Fruit fly (Drosophila melanogaster) whole organism, embryonic: ENCODE data around the gene RpL36.
A peak's percentile ranks its signal among the peaks of the same experiment; 100 is the strongest.

Experiments used
- Atf3 ChIP-seq: fragments of 200-800 bp; sonication (Bioruptor generic); optimal IDR thresholded peaks from 3 replicates; lab custom pipeline; 2016; ENCODE audit warnings: missing biosample characterization, missing genetic modification characterization
- Atf6 ChIP-seq: fragments of 200-800 bp; sonication (Bioruptor generic); IDR thresholded peaks from 2 replicates; pipeline ENCODE4 v1.3.6; 2022; ENCODE audit warnings: missing biosample characterization, missing genetic modification characterization
- BtbVII ChIP-seq: fragments of 200-800 bp; sonication (Bioruptor generic); optimal IDR thresholded peaks from 3 replicates; lab custom pipeline; 2017; ENCODE audit warnings: missing biosample characterization, mild to moderate bottlenecking, missing genetic modification characterization
- CG10979 ChIP-seq: fragments of 200-800 bp; sonication (Bioruptor generic); optimal IDR thresholded peaks from 2 replicates; lab custom pipeline; 2018; ENCODE audit warnings: missing biosample characterization, mild to moderate bottlenecking, missing genetic modification characterization, moderate library complexity
- CG11723 ChIP-seq: fragments of 200-800 bp; sonication (Bioruptor generic); optimal IDR thresholded peaks from 2 replicates; lab custom pipeline; 2017; ENCODE audit warnings: missing biosample characterization, mild to moderate bottlenecking, missing genetic modification characterization
- CG13775 ChIP-seq: fragments of 200-800 bp; sonication (Bioruptor generic); optimal IDR thresholded peaks from 3 replicates; lab custom pipeline; 2017; ENCODE audit warnings: missing biosample characterization, mild to moderate bottlenecking, missing genetic modification characterization
- CG15696 ChIP-seq: fragments of 200-800 bp; sonication (Bioruptor generic); optimal IDR thresholded peaks from 2 replicates; lab custom pipeline; 2019; ENCODE audit warnings: missing biosample characterization, mild to moderate bottlenecking, missing genetic modification characterization, moderate library complexity
- CG1647 ChIP-seq: fragments of 200-800 bp; sonication (Bioruptor generic); optimal IDR thresholded peaks from 3 replicates; lab custom pipeline; 2016; ENCODE audit warnings: missing biosample characterization, missing genetic modification characterization
- CG16813 ChIP-seq: fragments of 200-800 bp; sonication (Bioruptor generic); IDR thresholded peaks from 3 replicates; pipeline ENCODE4 v1.3.6; 2022; ENCODE audit warnings: missing biosample characterization, missing genetic modification characterization; ENCODE audit not compliant: partially characterized antibody
- CG1792 ChIP-seq: fragments of 200-800 bp; sonication (Bioruptor generic); optimal IDR thresholded peaks from 2 replicates; lab custom pipeline; 2016; ENCODE audit warnings: missing biosample characterization, missing genetic modification characterization
- CG18599 ChIP-seq: fragments of 200-800 bp; sonication (Bioruptor generic); optimal IDR thresholded peaks from 3 replicates; lab custom pipeline; 2017; ENCODE audit warnings: missing biosample characterization, missing genetic modification characterization, mild to moderate bottlenecking, moderate library complexity, missing genetic modification reagents
- CG3065 ChIP-seq: fragments of 200-800 bp; sonication (Bioruptor generic); optimal IDR thresholded peaks from 2 replicates; lab custom pipeline; 2016; ENCODE audit warnings: missing biosample characterization, missing genetic modification characterization
- CG5245 ChIP-seq: fragments of 200-800 bp; sonication (Bioruptor generic); optimal IDR thresholded peaks from 3 replicates; lab custom pipeline; 2016; ENCODE audit warnings: missing biosample characterization, missing genetic modification characterization
- CG6683 ChIP-seq: fragments of 200-800 bp; sonication (Bioruptor generic); optimal IDR thresholded peaks from 2 replicates; lab custom pipeline; 2017; ENCODE audit warnings: missing biosample characterization, mild to moderate bottlenecking, missing genetic modification characterization, missing genetic modification reagents
- CG7556 ChIP-seq: fragments of 200-800 bp; sonication (Bioruptor generic); optimal IDR thresholded peaks from 2 replicates; lab custom pipeline; 2017; ENCODE audit warnings: missing biosample characterization, mild to moderate bottlenecking, missing genetic modification characterization
- CG7963 ChIP-seq: fragments of 200-800 bp; sonication (Bioruptor generic); IDR thresholded peaks from 3 replicates; pipeline ENCODE4 v1.3.6; 2022; ENCODE audit warnings: missing biosample characterization, missing genetic modification characterization; ENCODE audit not compliant: partially characterized antibody
- CG8281 ChIP-seq: fragments of 200-800 bp; sonication (Bioruptor generic); optimal IDR thresholded peaks from 2 replicates; lab custom pipeline; 2018; ENCODE audit warnings: missing biosample characterization, mild to moderate bottlenecking, missing genetic modification characterization, moderate library complexity
- CG9437 ChIP-seq: fragments of 200-800 bp; sonication (Bioruptor generic); optimal IDR thresholded peaks from 2 replicates; lab custom pipeline; 2018; ENCODE audit warnings: missing biosample characterization, mild to moderate bottlenecking, missing genetic modification characterization
- D19B ChIP-seq: fragments of 200-800 bp; sonication (Bioruptor generic); optimal IDR thresholded peaks from 2 replicates; lab custom pipeline; 2017; ENCODE audit warnings: missing biosample characterization, mild to moderate bottlenecking, missing genetic modification characterization
- Hr3 ChIP-seq: fragments of 200-800 bp; sonication (Bioruptor generic); optimal IDR thresholded peaks from 3 replicates; lab custom pipeline; 2016; ENCODE audit warnings: missing biosample characterization, missing genetic modification characterization
- Lim3 ChIP-seq: fragments of 200-800 bp; sonication (Bioruptor generic); IDR thresholded peaks from 2 replicates; pipeline ENCODE4 v1.3.6; 2022; ENCODE audit warnings: missing biosample characterization, missing genetic modification characterization
- Max ChIP-seq: fragments of 200-800 bp; sonication (Bioruptor generic); optimal IDR thresholded peaks from 2 replicates; lab custom pipeline; 2016; ENCODE audit warnings: missing biosample characterization, mild to moderate bottlenecking, missing genetic modification characterization
- NC2β ChIP-seq: fragments of 200-800 bp; sonication (Bioruptor generic); optimal IDR thresholded peaks from 2 replicates; lab custom pipeline; 2016; ENCODE audit warnings: missing biosample characterization, missing genetic modification characterization
- Nf-YA ChIP-seq: fragments of 200-800 bp; sonication (Bioruptor generic); IDR thresholded peaks from 2 replicates; pipeline ENCODE4 v1.3.6; 2022; ENCODE audit warnings: missing biosample characterization, missing genetic modification characterization
- Sry-β ChIP-seq: fragments of 200-800 bp; sonication (Bioruptor generic); optimal IDR thresholded peaks from 2 replicates; lab custom pipeline; 2018; ENCODE audit warnings: missing biosample characterization, mild to moderate bottlenecking, missing genetic modification characterization, moderate library complexity
- Stat92E ChIP-seq, 3 experiments: fragments of >200 bp in 2 of 3; fragments of 200-800 bp in 1 of 3; sonication (Bioruptor generic) in 1 of 3; optimal IDR thresholded peaks; 2 replicates each; lab custom pipeline; 2017 to 2019; ENCODE audit warnings: missing biosample characterization in 3 of 3, missing genetic modification characterization in 3 of 3, mild to moderate bottlenecking in 1 of 3, moderate library complexity in 1 of 3
- TFAM ChIP-seq: fragments of 200-800 bp; sonication (Bioruptor generic); optimal IDR thresholded peaks from 2 replicates; lab custom pipeline; 2017; ENCODE audit warnings: missing biosample characterization, missing genetic modification characterization, inconsistent platforms
- amos ChIP-seq: fragments of 200-800 bp; sonication (Bioruptor generic); IDR thresholded peaks from 2 replicates; pipeline ENCODE4 v1.3.6; 2022; ENCODE audit warnings: missing biosample characterization, missing genetic modification characterization; ENCODE audit not compliant: partially characterized antibody
- ap ChIP-seq: fragments of 200-800 bp; sonication (Bioruptor generic); IDR thresholded peaks from 2 replicates; pipeline ENCODE4 v1.3.6; 2022; ENCODE audit warnings: missing biosample characterization, missing genetic modification characterization
- ash1 ChIP-seq: fragments of 200-800 bp; sonication (Bioruptor generic); optimal IDR thresholded peaks from 2 replicates; lab custom pipeline; 2018; ENCODE audit warnings: missing biosample characterization, mild to moderate bottlenecking, missing genetic modification characterization
- az2 ChIP-seq: fragments of 200-800 bp; sonication (Bioruptor generic); optimal IDR thresholded peaks from 3 replicates; lab custom pipeline; 2016; ENCODE audit warnings: missing biosample characterization, missing genetic modification characterization
- bcd ChIP-seq: fragments of 200-800 bp; sonication (Bioruptor generic); optimal IDR thresholded peaks from 2 replicates; lab custom pipeline; 2017; ENCODE audit warnings: missing biosample characterization, mild to moderate bottlenecking, missing genetic modification characterization
- bowl ChIP-seq: fragments of 200-800 bp; sonication (Bioruptor generic); IDR thresholded peaks from 2 replicates; pipeline ENCODE4 v1.3.6; 2022; ENCODE audit warnings: missing biosample characterization, missing genetic modification characterization
- chn ChIP-seq: fragments of 200-800 bp; sonication (Bioruptor generic); optimal IDR thresholded peaks from 2 replicates; lab custom pipeline; 2016; ENCODE audit warnings: missing biosample characterization, missing genetic modification characterization
- corto ChIP-seq: fragments of 200-800 bp; sonication (Bioruptor generic); optimal IDR thresholded peaks from 2 replicates; lab custom pipeline; 2016; ENCODE audit warnings: missing biosample characterization, mild to moderate bottlenecking, missing genetic modification characterization, moderate library complexity
- danr ChIP-seq: fragments of 200-800 bp; sonication (Bioruptor generic); IDR thresholded peaks from 2 replicates; pipeline ENCODE4 v1.3.6; 2022; ENCODE audit warnings: missing biosample characterization, missing genetic modification characterization
- dimm ChIP-seq: fragments of 200-800 bp; sonication (Bioruptor generic); IDR thresholded peaks from 2 replicates; pipeline ENCODE4 v1.3.6; 2022; ENCODE audit warnings: missing biosample characterization, missing genetic modification characterization
- disco-r ChIP-seq: fragments of 200-800 bp; sonication (Bioruptor generic); optimal IDR thresholded peaks from 2 replicates; lab custom pipeline; 2016; ENCODE audit warnings: missing biosample characterization, missing genetic modification characterization
- dmrt99B ChIP-seq: fragments of 200-800 bp; sonication (Bioruptor generic); optimal IDR thresholded peaks from 2 replicates; lab custom pipeline; 2018; ENCODE audit warnings: missing biosample characterization, mild to moderate bottlenecking, missing genetic modification characterization, moderate library complexity
- eve ChIP-seq, 2 experiments: fragments of >200 bp; optimal IDR thresholded peaks; 2 replicates each; lab custom pipeline; 2017; ENCODE audit warnings: missing biosample characterization in 2 of 2, missing genetic modification characterization in 2 of 2
- ewg ChIP-seq: fragments of 200-800 bp; sonication (Bioruptor generic); optimal IDR thresholded peaks from 3 replicates; lab custom pipeline; 2017; ENCODE audit warnings: mild to moderate bottlenecking, missing biosample characterization, missing genetic modification reagents, missing genetic modification characterization
- fd3F ChIP-seq: fragments of 200-800 bp; sonication (Bioruptor generic); optimal IDR thresholded peaks from 2 replicates; lab custom pipeline; 2018; ENCODE audit warnings: missing biosample characterization, mild to moderate bottlenecking, missing genetic modification characterization, moderate library complexity
- lilli ChIP-seq: fragments of 200-800 bp; sonication (Bioruptor generic); optimal IDR thresholded peaks from 3 replicates; lab custom pipeline; 2016; ENCODE audit warnings: missing biosample characterization, missing genetic modification characterization
- mld ChIP-seq: fragments of 200-800 bp; sonication (Bioruptor generic); IDR thresholded peaks from 3 replicates; pipeline ENCODE4 v1.3.6; 2022; ENCODE audit warnings: missing biosample characterization, missing genetic modification characterization; ENCODE audit not compliant: partially characterized antibody
- otp ChIP-seq: fragments of 200-800 bp; sonication (Bioruptor generic); IDR thresholded peaks from 3 replicates; pipeline ENCODE4, ENCODE4 v1.3.6; 2022; ENCODE audit warnings: missing biosample characterization, missing genetic modification characterization
- run ChIP-seq: fragments of 200-800 bp; sonication (Bioruptor generic); optimal IDR thresholded peaks from 3 replicates; lab custom pipeline; 2018; ENCODE audit warnings: missing biosample characterization, mild to moderate bottlenecking, missing genetic modification characterization
- schlank ChIP-seq: fragments of 200-800 bp; sonication (Bioruptor generic); optimal IDR thresholded peaks from 2 replicates; lab custom pipeline; 2018; ENCODE audit warnings: missing biosample characterization, mild to moderate bottlenecking, missing genetic modification characterization
- sna ChIP-seq: fragments of 200-800 bp; sonication (Bioruptor generic); IDR thresholded peaks from 2 replicates; pipeline ENCODE4 v1.3.6; 2022; ENCODE audit warnings: missing biosample characterization, missing genetic modification characterization; ENCODE audit not compliant: partially characterized antibody
- ssp ChIP-seq: fragments of 200-800 bp; sonication (Bioruptor generic); IDR thresholded peaks from 2 replicates; pipeline ENCODE4 v1.3.6; 2022; ENCODE audit warnings: missing biosample characterization, missing genetic modification characterization
- ttk ChIP-seq: fragments of 200-800 bp; sonication (Bioruptor generic); IDR thresholded peaks from 2 replicates; pipeline ENCODE4 v2.1.2; 2022; ENCODE audit warnings: missing biosample characterization, missing genetic modification characterization

Gene RpL36

dm6 chrX:654949-655348 lies 25.7 kb upstream of the RpL36 start (continued):
- TF ChIP-seq danr (GFP tag; lab: Robert Waterston, UW) (peak; percentile 94), CG8281 (tag; lab: Kevin White, UChicago) (peak; percentile 79), Max (peak; percentile 86), CG1647 (GFP tag; lab: Kevin White, UChicago) (peak; percentile 92), CG6683 (GFP tag; lab: Kevin White, UChicago) (peak; percentile 83), ewg (peak; percentile 96), Atf3 (GFP tag; lab: Kevin White, UChicago) (peak; percentile 93), CG9437 (GFP tag; lab: Kevin White, UChicago) (peak; percentile 85), ap (GFP tag; lab: Robert Waterston, UW) (peak; percentile 95), amos (GFP tag; lab: Robert Waterston, UW) (no peak), Sry-β (GFP tag; lab: Kevin White, UChicago) (no peak), dimm (GFP tag; lab: Robert Waterston, UW) (peak; percentile 88), ash1 (GFP tag; lab: Kevin White, UChicago) (peak; percentile 86), eve (GFP tag; optimal IDR thresholded peaks at IDR 0.05; lab: Kevin White, UChicago) (no peak), run (tag; lab: Kevin White, UChicago) (peak; percentile 90), sna (no peak), CG11723 (GFP tag; lab: Kevin White, UChicago) (peak; percentile 96), CG5245 (GFP tag; lab: Kevin White, UChicago) (peak; percentile 95), otp (GFP tag; lab: Robert Waterston, UW) (peak; percentile 98), az2 (peak; percentile 94), dmrt99B (tag; lab: Kevin White, UChicago) (peak; percentile 96), BtbVII (GFP tag; lab: Kevin White, UChicago) (peak; percentile 92), Stat92E (GFP tag; optimal IDR thresholded peaks at IDR 0.05; lab: Kevin White, UChicago) (no peak), Lim3 (GFP tag; lab: Robert Waterston, UW) (peak; percentile 80), CG1792 (peak; percentile 87), schlank (tag; lab: Kevin White, UChicago) (peak; percentile 93), TFAM (peak; percentile 80), Hr3 (GFP tag; lab: Kevin White, UChicago) (peak; percentile 88), lilli (GFP tag; lab: Kevin White, UChicago) (peak; percentile 96), CG3065 (GFP tag; lab: Kevin White, UChicago) (peak; percentile 87), Nf-YA (GFP tag; lab: Robert Waterston, UW) (peak; percentile 92), CG18599 (GFP tag; lab: Kevin White, UChicago) (peak; percentile 97), corto (peak; percentile 90), CG16813 (no peak), mld (GFP tag; lab: Robert Waterston, UW) (no peak), bowl (GFP tag; lab: Robert Waterston, UW) (peak; percentile 95), CG15696 (tag; lab: Kevin White, UChicago) (peak; percentile 87), ssp (peak; percentile 85), bcd (GFP tag; lab: Kevin White, UChicago) (peak; percentile 94), chn (GFP tag; lab: Kevin White, UChicago) (peak; percentile 95), D19B (peak; percentile 84), CG13775 (GFP tag; lab: Kevin White, UChicago) (peak; percentile 91), ttk (GFP tag; lab: Robert Waterston, UW) (peak; percentile 96), fd3F (GFP tag; lab: Kevin White, UChicago) (peak; percentile 91), NC2β (peak; percentile 91), disco-r (GFP tag; lab: Kevin White, UChicago) (peak; percentile 91), CG7556 (GFP tag; lab: Kevin White, UChicago) (peak; percentile 92), Atf6 (GFP tag; lab: Robert Waterston, UW) (peak; percentile 94), CG7963 (no peak), CG10979 (peak; percentile 92)
